Fruit fly (Drosophila melanogaster): Measurements from ENCODE around the gene fog.

DNA sequence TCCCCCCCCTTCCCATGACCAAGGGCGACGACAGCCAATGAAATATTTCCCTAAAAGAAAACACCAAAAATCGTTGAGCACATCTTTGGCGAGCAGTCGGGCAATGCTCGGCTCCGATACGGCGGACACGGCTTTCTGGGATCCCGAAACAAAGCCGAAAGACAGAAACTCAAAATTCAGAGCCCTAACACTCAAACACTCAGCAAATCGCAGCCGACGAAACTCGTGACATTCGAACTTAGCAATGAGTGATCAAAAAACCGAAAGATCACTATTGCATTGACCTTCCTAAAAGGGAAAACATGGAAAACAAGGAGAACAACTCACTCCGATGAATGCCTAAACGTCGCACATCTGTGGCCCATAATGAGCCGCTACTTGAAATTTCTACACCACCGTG is 4.3 kb upstream of the fog start:
- TF ChIP-seq CG8478 (optimal IDR thresholded peaks at IDR 0.05) (no peak), Dll (optimal IDR thresholded peaks at IDR 0.05) (no peak), EcR (GFP tag; optimal IDR thresholded peaks at IDR 0.05) (no peak)

All from whole organism.